Fruit fly (Drosophila melanogaster): ENCODE results near the gene CG3719.

Gene CG3719

dm6 chrX:1349255-1349654, 31.0 kb downstream of the CG3719 start, which contains the start of gene MTPAP (continued):
- TF ChIP-seq ac (GFP tag; optimal IDR thresholded peaks at IDR 0.05) (no peak), BEAF-32 (GFP tag; optimal IDR thresholded peaks at IDR 0.05) (peak; percentile 68), Side (GFP tag; optimal IDR thresholded peaks at IDR 0.05) (no peak), Xbp1 (GFP tag; optimal IDR thresholded peaks at IDR 0.05) (peak; percentile 23), ci (GFP tag; IDR thresholded peaks at IDR 0.05) (no peak), hth (optimal IDR thresholded peaks at IDR 0.05) (no peak), CG18619 (GFP tag; optimal IDR thresholded peaks at IDR 0.05) (no peak), kah (GFP tag; optimal IDR thresholded peaks at IDR 0.05) (no peak), CG11696 (GFP tag; IDR thresholded peaks at IDR 0.05) (no peak), lab (GFP tag; optimal IDR thresholded peaks at IDR 0.05) (no peak), bab2 (GFP tag; optimal IDR thresholded peaks at IDR 0.05) (no peak), Dp (GFP tag; optimal IDR thresholded peaks at IDR 0.05) (peak; percentile 83), ranshi (GFP tag; IDR thresholded peaks at IDR 0.05) (no peak), chif (GFP tag; optimal IDR thresholded peaks at IDR 0.05) (peak in 1 of 2 experiments; percentile 3), Meics (GFP tag; optimal IDR thresholded peaks at IDR 0.05) (no peak), CG30403 (GFP tag; optimal IDR thresholded peaks at IDR 0.05) (peak; percentile 15), B-H2 (GFP tag; optimal IDR thresholded peaks at IDR 0.05) (no peak), CG15269 (tag; optimal IDR thresholded peaks at IDR 0.05) (no peak), CTCF (GFP tag; optimal IDR thresholded peaks at IDR 0.05) (peak; percentile 61), CG13296 (GFP tag; optimal IDR thresholded peaks at IDR 0.05) (no peak), NK7.1 (GFP tag; optimal IDR thresholded peaks at IDR 0.05) (no peak), al (GFP tag; IDR thresholded peaks at IDR 0.05) (no peak), CG4730 (GFP tag; IDR thresholded peaks at IDR 0.05) (no peak), CG8388 (GFP tag; optimal IDR thresholded peaks at IDR 0.05) (no peak), Gsc (GFP tag; IDR thresholded peaks at IDR 0.05) (no peak), Scr (GFP tag; IDR thresholded peaks at IDR 0.05; ENCODE audit: partially characterized antibody) (peak; percentile 70), chm (GFP tag; IDR thresholded peaks at IDR 0.05) (no peak), NC2β (GFP tag; optimal IDR thresholded peaks at IDR 0.05) (peak; percentile 43), lov (optimal IDR thresholded peaks at IDR 0.05) (no peak), lov (GFP tag; IDR thresholded peaks at IDR 0.05) (no peak), Hmr (GFP tag; optimal IDR thresholded peaks at IDR 0.05) (no peak), Neu2 (GFP tag; optimal IDR thresholded peaks at IDR 0.05; ENCODE audit: borderline replicate concordance) (no peak), pfk (GFP tag; optimal IDR thresholded peaks at IDR 0.05) (no peak), CG34422 (GFP tag; IDR thresholded peaks at IDR 0.05) (peak; percentile 66; the same call in 2 of the 3 replicates), jigr1 (GFP tag; IDR thresholded peaks at IDR 0.05) (no peak), trh (GFP tag; optimal IDR thresholded peaks at IDR 0.05) (no peak), CG30431 (GFP tag; optimal IDR thresholded peaks at IDR 0.05) (no peak), zfh2 (GFP tag; optimal IDR thresholded peaks at IDR 0.05) (peak; percentile 24), pita (GFP tag; optimal IDR thresholded peaks at IDR 0.05) (no peak), shn (GFP tag; optimal IDR thresholded peaks at IDR 0.05) (no peak), scrt (GFP tag; optimal IDR thresholded peaks at IDR 0.05) (no peak), CG2120 (GFP tag; optimal IDR thresholded peaks at IDR 0.05) (peak; percentile 28), CG1529 (GFP tag; optimal IDR thresholded peaks at IDR 0.05) (no peak), Nf-YA (GFP tag; IDR thresholded peaks at IDR 0.05) (no peak), run (tag; optimal IDR thresholded peaks at IDR 0.05) (no peak), Bdp1 (GFP tag; optimal IDR thresholded peaks at IDR 0.05) (no peak), Bteb2 (GFP tag; optimal IDR thresholded peaks at IDR 0.05) (no peak), salm (tag; optimal IDR thresholded peaks at IDR 0.05) (no peak), Jarid2 (GFP tag; optimal IDR thresholded peaks at IDR 0.05) (no peak), Poxn (GFP tag; IDR thresholded peaks at IDR 0.05) (no peak), CG17912 (GFP tag; optimal IDR thresholded peaks at IDR 0.05) (no peak), prd (optimal IDR thresholded peaks at IDR 0.05) (no peak), prd (GFP tag; IDR thresholded peaks at IDR 0.05) (no peak), crol (GFP tag; IDR thresholded peaks at IDR 0.05) (no peak)

Measured in whole organism, embryonic.